Worm (Caenorhabditis elegans): ENCODE measurements around the gene T14F9.2.

DNA sequence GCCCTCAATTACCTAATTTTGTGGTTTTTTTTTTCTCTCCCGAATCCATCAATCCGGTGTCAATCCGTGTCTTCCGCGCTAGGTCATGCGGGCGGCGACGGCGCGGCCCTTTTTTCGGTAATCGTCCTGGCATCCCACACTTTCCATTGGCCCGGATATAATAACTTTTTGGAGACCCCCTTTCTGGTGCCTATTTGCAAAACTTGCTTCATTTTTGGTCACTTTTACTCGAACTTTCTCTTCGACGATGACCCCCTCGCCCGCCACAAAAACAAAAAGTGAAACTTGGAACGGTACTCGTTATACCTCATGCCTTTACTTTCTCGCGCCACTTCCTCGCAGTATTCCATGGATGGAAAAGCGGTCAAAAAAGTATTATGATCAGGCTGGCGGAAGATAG lies 19.7 kb upstream of the T14F9.2 start:
- TF ChIP-seq lin-39 (tag; optimal IDR thresholded peaks at IDR 0.05) (no peak), aly-2 (tag; optimal IDR thresholded peaks at IDR 0.05) (no peak), tbx-2 (tag; optimal IDR thresholded peaks at IDR 0.05) (no peak), mef-2 (tag; optimal IDR thresholded peaks at IDR 0.05) (no peak), lin-13 (GFP tag; optimal IDR thresholded peaks at IDR 0.05) (no peak)
